Fruit fly (Drosophila melanogaster): Measurements from ENCODE around the gene Flacc.

- TF ChIP-seq h (optimal IDR thresholded peaks at IDR 0.05) (no peak), ttk (optimal IDR thresholded peaks at IDR 0.05) (no peak), Myc (optimal IDR thresholded peaks at IDR 0.05) (no peak), Sin3A (optimal IDR thresholded peaks at IDR 0.05) (no peak), psq (optimal IDR thresholded peaks at IDR 0.05) (no peak)
Observed at dm6 chrX:18939429-18939828, 46.0 kb upstream of the Flacc start.
